Fruit fly (Drosophila melanogaster) whole organism, embryonic: ENCODE results near the gene CG7058.

Experiments
- ATbp ChIP-seq: fragments of 200-800 bp; sonication (Bioruptor generic); optimal IDR thresholded peaks from 2 replicates; lab custom pipeline; 2017; ENCODE audit warnings: missing biosample characterization, mild to moderate bottlenecking, missing genetic modification characterization, missing genetic modification reagents
- Antp ChIP-seq: fragments of 200-800 bp; sonication (Bioruptor generic); optimal IDR thresholded peaks from 3 replicates; lab custom pipeline; 2016; ENCODE audit warnings: missing biosample characterization, missing genetic modification characterization
- Atf3 ChIP-seq: fragments of 200-800 bp; sonication (Bioruptor generic); optimal IDR thresholded peaks from 3 replicates; lab custom pipeline; 2016; ENCODE audit warnings: missing biosample characterization, missing genetic modification characterization
- Bdp1 ChIP-seq: fragments of 200-800 bp; sonication (Bioruptor generic); optimal IDR thresholded peaks from 3 replicates; lab custom pipeline; 2016; ENCODE audit warnings: missing biosample characterization, missing genetic modification characterization
- CG10366 ChIP-seq: fragments of 200-800 bp; sonication (Bioruptor generic); IDR thresholded peaks from 2 replicates; pipeline ENCODE4 v1.3.6; 2022; ENCODE audit warnings: missing biosample characterization, missing genetic modification characterization
- CG12071 ChIP-seq: fragments of 200-800 bp; sonication (Bioruptor generic); optimal IDR thresholded peaks from 3 replicates; lab custom pipeline; 2018; ENCODE audit warnings: missing biosample characterization, mild to moderate bottlenecking, missing genetic modification characterization
- CG1233 ChIP-seq: fragments of 200-800 bp; sonication (Bioruptor generic); optimal IDR thresholded peaks from 4 replicates; lab custom pipeline; 2018; ENCODE audit warnings: missing biosample characterization, mild to moderate bottlenecking, missing genetic modification characterization
- CG13775 ChIP-seq: fragments of 200-800 bp; sonication (Bioruptor generic); optimal IDR thresholded peaks from 3 replicates; lab custom pipeline; 2017; ENCODE audit warnings: missing biosample characterization, mild to moderate bottlenecking, missing genetic modification characterization
- CG13894 ChIP-seq: fragments of 200-800 bp; sonication (Bioruptor generic); optimal IDR thresholded peaks from 3 replicates; lab custom pipeline; 2018; ENCODE audit warnings: missing biosample characterization, mild to moderate bottlenecking, missing genetic modification characterization, moderate library complexity
- CG15073 ChIP-seq: fragments of 200-800 bp; sonication (Bioruptor generic); optimal IDR thresholded peaks from 2 replicates; lab custom pipeline; 2016; ENCODE audit warnings: missing biosample characterization, missing genetic modification characterization
- CG1647 ChIP-seq: fragments of 200-800 bp; sonication (Bioruptor generic); optimal IDR thresholded peaks from 3 replicates; lab custom pipeline; 2016; ENCODE audit warnings: missing biosample characterization, missing genetic modification characterization
- CG17361 ChIP-seq: fragments of 200-800 bp; sonication (Bioruptor generic); IDR thresholded peaks from 3 replicates; pipeline ENCODE4 v1.3.6; 2022; ENCODE audit warnings: missing biosample characterization, missing genetic modification characterization
- CG18262 ChIP-seq: fragments of 200-800 bp; optimal IDR thresholded peaks from 3 replicates; lab custom pipeline; 2019; ENCODE audit warnings: missing biosample characterization, mild to moderate bottlenecking, missing genetic modification characterization, moderate library complexity
- CG18476 ChIP-seq: fragments of 200-800 bp; sonication (Bioruptor generic); optimal IDR thresholded peaks from 2 replicates; lab custom pipeline; 2016; ENCODE audit warnings: missing biosample characterization, mild to moderate bottlenecking, missing genetic modification characterization
- CG18619 ChIP-seq: fragments of 200-800 bp; sonication (Bioruptor generic); optimal IDR thresholded peaks from 3 replicates; lab custom pipeline; 2017; ENCODE audit warnings: missing biosample characterization, mild to moderate bottlenecking, missing genetic modification characterization
- CG2712 ChIP-seq: fragments of 200-800 bp; optimal IDR thresholded peaks from 3 replicates; lab custom pipeline; 2019; ENCODE audit warnings: missing biosample characterization, mild to moderate bottlenecking, missing genetic modification characterization, moderate library complexity
- CG3995 ChIP-seq: fragments of 200-800 bp; sonication (Bioruptor generic); optimal IDR thresholded peaks from 3 replicates; lab custom pipeline; 2016; ENCODE audit warnings: missing biosample characterization, missing genetic modification characterization
- CG6791 ChIP-seq: fragments of 200-800 bp; sonication (Bioruptor generic); IDR thresholded peaks from 3 replicates; pipeline ENCODE4 v1.3.6; 2022; ENCODE audit warnings: missing biosample characterization, missing genetic modification characterization; ENCODE audit not compliant: partially characterized antibody
- CG6813 ChIP-seq: fragments of 200-800 bp; sonication (Bioruptor generic); optimal IDR thresholded peaks from 2 replicates; lab custom pipeline; 2017; ENCODE audit warnings: missing biosample characterization, missing genetic modification characterization, mild to moderate bottlenecking, moderate library complexity, missing genetic modification reagents
- CG7357 ChIP-seq: fragments of 200-800 bp; sonication (Bioruptor generic); IDR thresholded peaks from 3 replicates; pipeline ENCODE4 v1.3.6; 2022; ENCODE audit warnings: missing biosample characterization, missing genetic modification characterization
- CG8281 ChIP-seq: fragments of 200-800 bp; sonication (Bioruptor generic); optimal IDR thresholded peaks from 2 replicates; lab custom pipeline; 2018; ENCODE audit warnings: missing biosample characterization, mild to moderate bottlenecking, missing genetic modification characterization, moderate library complexity
- CG9437 ChIP-seq: fragments of 200-800 bp; sonication (Bioruptor generic); optimal IDR thresholded peaks from 2 replicates; lab custom pipeline; 2018; ENCODE audit warnings: missing biosample characterization, mild to moderate bottlenecking, missing genetic modification characterization
- CG9609 ChIP-seq: fragments of 200-800 bp; sonication (Bioruptor generic); optimal IDR thresholded peaks from 3 replicates; lab custom pipeline; 2016; ENCODE audit warnings: missing biosample characterization, missing genetic modification characterization
- CHES-1-like ChIP-seq: fragments of 200-800 bp; sonication (Bioruptor generic); optimal IDR thresholded peaks from 2 replicates; lab custom pipeline; 2016; ENCODE audit warnings: missing biosample characterization, missing genetic modification characterization
- CrebB ChIP-seq: fragments of 200-800 bp; sonication (Bioruptor generic); optimal IDR thresholded peaks from 3 replicates; lab custom pipeline; 2018; ENCODE audit warnings: missing biosample characterization, mild to moderate bottlenecking, missing genetic modification characterization
- Dbx ChIP-seq: fragments of 200-800 bp; sonication (Bioruptor generic); IDR thresholded peaks from 3 replicates; pipeline ENCODE4 v1.3.6; 2022; ENCODE audit warnings: missing biosample characterization, missing genetic modification characterization
- E2f2 ChIP-seq: fragments of 200-800 bp; sonication (Bioruptor generic); IDR thresholded peaks from 2 replicates; pipeline ENCODE4 v1.3.6; 2022; ENCODE audit warnings: missing biosample characterization, missing genetic modification characterization
- GATAe ChIP-seq: fragments of 200-800 bp; sonication (Bioruptor generic); conservative IDR thresholded peaks from 2 replicates; pipeline ENCODE4 v1.3.6; 2022; ENCODE audit warnings: missing biosample characterization, missing genetic modification characterization
- Hmr ChIP-seq: fragments of 200-800 bp; sonication (Bioruptor generic); optimal IDR thresholded peaks from 3 replicates; lab custom pipeline; 2017; ENCODE audit warnings: mild to moderate bottlenecking, missing biosample characterization, missing genetic modification reagents, missing genetic modification characterization
- Med ChIP-seq: fragments of 200-800 bp; sonication (Bioruptor generic); peaks from one replicate; lab custom pipeline; 2016; ENCODE audit warnings: missing biosample characterization, missing genetic modification characterization, mild to moderate bottlenecking, inconsistent platforms, moderate library complexity
- NC2α ChIP-seq: fragments of 200-800 bp; sonication (Bioruptor generic); optimal IDR thresholded peaks from 2 replicates; lab custom pipeline; 2016; ENCODE audit warnings: missing biosample characterization, missing genetic modification characterization
- NFAT ChIP-seq: fragments of 200-800 bp; sonication (Bioruptor generic); IDR thresholded peaks from 2 replicates; pipeline ENCODE4 v1.3.6; 2022; ENCODE audit warnings: missing biosample characterization, missing genetic modification characterization
- PHDP ChIP-seq: fragments of 200-800 bp; sonication (Bioruptor generic); optimal IDR thresholded peaks from 3 replicates; lab custom pipeline; 2018; ENCODE audit warnings: missing biosample characterization, mild to moderate bottlenecking, missing genetic modification characterization, moderate library complexity
- Ssrp ChIP-seq: fragments of 200-800 bp; sonication (Bioruptor generic); optimal IDR thresholded peaks from 2 replicates; lab custom pipeline; 2018; ENCODE audit warnings: missing biosample characterization, mild to moderate bottlenecking, missing genetic modification characterization, moderate library complexity
- Stat92E ChIP-seq, 3 experiments: fragments of >200 bp in 2 of 3; fragments of 200-800 bp in 1 of 3; sonication (Bioruptor generic) in 1 of 3; optimal IDR thresholded peaks; 2 replicates each; lab custom pipeline; 2017 to 2019; ENCODE audit warnings: missing biosample characterization in 3 of 3, missing genetic modification characterization in 3 of 3, mild to moderate bottlenecking in 1 of 3, moderate library complexity in 1 of 3
- ab ChIP-seq: fragments of 200-800 bp; sonication (Bioruptor generic); optimal IDR thresholded peaks from 2 replicates; lab custom pipeline; 2016; ENCODE audit warnings: missing biosample characterization, missing genetic modification characterization
- abd-A ChIP-seq: fragments of 200-800 bp; sonication (Bioruptor generic); optimal IDR thresholded peaks from 3 replicates; lab custom pipeline; 2019; ENCODE audit warnings: missing biosample characterization, mild to moderate bottlenecking, missing genetic modification characterization, moderate library complexity
- amos ChIP-seq: fragments of 200-800 bp; sonication (Bioruptor generic); IDR thresholded peaks from 2 replicates; pipeline ENCODE4 v1.3.6; 2022; ENCODE audit warnings: missing biosample characterization, missing genetic modification characterization; ENCODE audit not compliant: partially characterized antibody
- bsh ChIP-seq, 2 experiments: fragments of 200-800 bp; sonication (Bioruptor generic); optimal IDR thresholded peaks; 2 replicates each; lab custom pipeline; 2017 to 2018; ENCODE audit warnings: mild to moderate bottlenecking in 2 of 2, missing biosample characterization in 2 of 2, missing genetic modification characterization in 2 of 2, moderate library complexity in 1 of 2
- dmrt99B ChIP-seq: fragments of 200-800 bp; sonication (Bioruptor generic); optimal IDR thresholded peaks from 2 replicates; lab custom pipeline; 2018; ENCODE audit warnings: missing biosample characterization, mild to moderate bottlenecking, missing genetic modification characterization, moderate library complexity
- eyg ChIP-seq: fragments of 200-800 bp; sonication (Bioruptor generic); optimal IDR thresholded peaks from 3 replicates; lab custom pipeline; 2016; ENCODE audit warnings: missing biosample characterization, missing genetic modification characterization
- grn ChIP-seq: fragments of 200-800 bp; sonication (Bioruptor generic); optimal IDR thresholded peaks from 3 replicates; lab custom pipeline; 2017; ENCODE audit warnings: missing biosample characterization, missing genetic modification characterization
- gt ChIP-seq: fragments of 200-800 bp; sonication (Bioruptor generic); IDR thresholded peaks from 2 replicates; pipeline ENCODE4 v1.3.6; 2022; ENCODE audit warnings: missing biosample characterization, missing genetic modification characterization
- phol ChIP-seq: fragments of 200-800 bp; sonication (Bioruptor generic); optimal IDR thresholded peaks from 3 replicates; lab custom pipeline; 2018; ENCODE audit warnings: missing biosample characterization, mild to moderate bottlenecking, missing genetic modification characterization, moderate library complexity
- row ChIP-seq: fragments of 200-800 bp; sonication (Bioruptor generic); IDR thresholded peaks from 3 replicates; pipeline ENCODE4 v1.3.6; 2022; ENCODE audit warnings: missing biosample characterization, missing genetic modification characterization
- sens ChIP-seq: fragments of 200-800 bp; sonication (Bioruptor generic); peaks from one replicate; lab custom pipeline; 2016; ENCODE audit warnings: missing biosample characterization, missing genetic modification characterization
- sens-2 ChIP-seq: fragments of 200-800 bp; sonication (Bioruptor generic); IDR thresholded peaks from 2 replicates; pipeline ENCODE4 v1.3.6; 2022; ENCODE audit warnings: missing biosample characterization, missing genetic modification characterization
- sim ChIP-seq: fragments of 200-800 bp; sonication (Bioruptor generic); IDR thresholded peaks from 2 replicates; pipeline ENCODE4 v1.3.6; 2022; ENCODE audit warnings: missing biosample characterization, missing genetic modification characterization
- tna ChIP-seq: fragments of 200-800 bp; sonication (Bioruptor generic); IDR thresholded peaks from 2 replicates; pipeline ENCODE4 v1.3.6; 2022; ENCODE audit warnings: missing biosample characterization, missing genetic modification characterization; ENCODE audit not compliant: partially characterized antibody
- ttk ChIP-seq: fragments of 200-800 bp; sonication (Bioruptor generic); IDR thresholded peaks from 2 replicates; pipeline ENCODE4 v2.1.2; 2022; ENCODE audit warnings: missing biosample characterization, missing genetic modification characterization
- zfh1 ChIP-seq: fragments of 200-800 bp; sonication (Bioruptor generic); IDR thresholded peaks from 3 replicates; pipeline ENCODE4 v1.3.6; 2022; ENCODE audit warnings: missing biosample characterization, missing genetic modification characterization

CG7058 gene

DNA sequence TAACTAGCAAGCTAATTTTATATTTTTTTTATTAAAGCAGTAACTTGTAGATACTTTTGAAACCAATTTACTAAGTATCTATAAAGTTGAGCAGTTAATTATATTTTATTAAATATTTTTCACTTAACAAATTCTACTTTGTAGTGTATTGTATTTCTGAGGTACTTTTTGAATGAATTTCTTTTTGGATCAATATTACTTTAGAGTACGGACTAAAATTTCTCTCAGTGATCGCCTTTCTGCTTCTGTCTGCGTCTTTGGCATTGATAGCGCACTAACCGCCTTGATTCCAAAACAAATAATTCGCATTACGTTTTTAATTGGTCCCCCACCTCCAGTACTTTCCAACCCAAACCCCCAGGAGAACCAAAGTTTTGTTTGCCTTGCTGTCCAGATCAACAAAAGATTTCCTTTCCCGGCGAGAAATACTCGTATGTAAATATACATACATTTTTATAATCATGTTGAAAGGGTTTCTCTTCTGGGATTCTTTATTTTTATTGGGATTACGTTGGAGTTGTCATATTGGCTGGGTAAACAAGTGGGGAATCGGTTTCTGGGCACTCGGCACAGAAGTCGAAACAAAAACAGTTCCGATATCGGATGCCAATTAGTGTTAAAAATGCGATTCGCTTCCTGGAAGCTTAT lies 32.6 kb downstream of the CG7058 start (continued):
- TF ChIP-seq sens-2 (GFP tag; lab: Robert Waterston, UW) (no peak), CG2712 (tag; lab: Kevin White, UChicago) (peak; percentile 4), CrebB (tag; lab: Kevin White, UChicago) (no peak), CG7357 (GFP tag; lab: Robert Waterston, UW) (no peak), NFAT (GFP tag; lab: Robert Waterston, UW) (no peak), CG18619 (GFP tag; lab: Kevin White, UChicago) (no peak), phol (tag; lab: Kevin White, UChicago) (peak; percentile 26), CG9609 (GFP tag; lab: Kevin White, UChicago) (no peak), dmrt99B (no peak), CG13894 (no peak), gt (GFP tag; lab: Robert Waterston, UW) (no peak), Med (GFP tag; lab: Kevin White, UChicago) (peak; percentile 47), CG6813 (GFP tag; lab: Kevin White, UChicago) (peak; percentile 26), CG12071 (GFP tag; lab: Kevin White, UChicago) (no peak), CG17361 (GFP tag; lab: Robert Waterston, UW) (peak; percentile 35; the same call in 1 of the 3 replicates), grn (GFP tag; lab: Kevin White, UChicago) (no peak), Dbx (GFP tag; lab: Robert Waterston, UW) (no peak), ab (GFP tag; lab: Kevin White, UChicago) (no peak), CG13775 (GFP tag; lab: Kevin White, UChicago) (no peak), amos (GFP tag; lab: Robert Waterston, UW) (no peak), CG10366 (GFP tag; lab: Robert Waterston, UW) (no peak), CG18262 (tag; lab: Kevin White, UChicago) (peak; percentile 13), NC2α (no peak), row (no peak), abd-A (no peak), bsh (GFP tag; optimal IDR thresholded peaks at IDR 0.05; lab: Kevin White, UChicago) (peak in 1 of 2 experiments; percentile 26), CG1647 (GFP tag; lab: Kevin White, UChicago) (no peak), Ssrp (tag; lab: Kevin White, UChicago) (no peak), CG15073 (GFP tag; lab: Kevin White, UChicago) (no peak), CG1233 (GFP tag; lab: Kevin White, UChicago) (no peak), Stat92E (GFP tag; optimal IDR thresholded peaks at IDR 0.05; lab: Kevin White, UChicago) (no peak), Bdp1 (GFP tag; lab: Kevin White, UChicago) (no peak), CG6791 (GFP tag; lab: Robert Waterston, UW) (no peak), sens (peak; percentile 61), Antp (GFP tag; lab: Kevin White, UChicago) (no peak), zfh1 (GFP tag; lab: Robert Waterston, UW) (no peak), CG3995 (no peak), CHES-1-like (GFP tag; lab: Kevin White, UChicago) (no peak), tna (GFP tag; lab: Robert Waterston, UW) (no peak), eyg (GFP tag; lab: Kevin White, UChicago) (no peak), Atf3 (GFP tag; lab: Kevin White, UChicago) (no peak), CG9437 (no peak), E2f2 (GFP tag; lab: Robert Waterston, UW) (no peak), Hmr (GFP tag; lab: Kevin White, UChicago) (no peak), ATbp (GFP tag; lab: Kevin White, UChicago) (peak; percentile 45), CG8281 (tag; lab: Kevin White, UChicago) (no peak), sim (GFP tag; lab: Robert Waterston, UW) (no peak), GATAe (GFP tag; lab: Robert Waterston, UW) (no peak), CG18476 (GFP tag; lab: Kevin White, UChicago) (no peak), PHDP (peak; percentile 17), ttk (GFP tag; lab: Robert Waterston, UW) (no peak)
